Fruit fly (Drosophila melanogaster) whole organism, adult: ENCODE data around the gene Uqcc1.

Experiments
- CG11617 ChIP-seq: fragments of 200-800 bp; sonication (Bioruptor generic); optimal IDR thresholded peaks from 2 replicates; lab custom pipeline; 2017; ENCODE audit warnings: mild to moderate bottlenecking, missing biosample characterization, missing genetic modification reagents, missing genetic modification characterization
- CG12768 ChIP-seq: fragments of 200-800 bp; sonication (Bioruptor generic); optimal IDR thresholded peaks from 2 replicates; lab custom pipeline; 2017; ENCODE audit warnings: missing biosample characterization, missing genetic modification characterization, mild to moderate bottlenecking, moderate library complexity, missing genetic modification reagents
- CG14711 ChIP-seq: fragments of 200-800 bp; sonication (Bioruptor generic); optimal IDR thresholded peaks from 2 replicates; lab custom pipeline; 2018; ENCODE audit warnings: missing biosample characterization, mild to moderate bottlenecking, missing genetic modification characterization, moderate library complexity
- CG1620 ChIP-seq: fragments of 200-800 bp; sonication (Bioruptor generic); optimal IDR thresholded peaks from 2 replicates; lab custom pipeline; 2016; ENCODE audit warnings: missing biosample characterization, missing genetic modification characterization
- CG33017 ChIP-seq: fragments of 200-800 bp; sonication (Bioruptor generic); optimal IDR thresholded peaks from 2 replicates; lab custom pipeline; 2018; ENCODE audit warnings: missing biosample characterization, mild to moderate bottlenecking, missing genetic modification characterization, moderate library complexity
- CG5204 ChIP-seq: fragments of 200-800 bp; sonication (Bioruptor generic); optimal IDR thresholded peaks from 2 replicates; lab custom pipeline; 2016; ENCODE audit warnings: missing biosample characterization, missing genetic modification characterization
- CG7045 ChIP-seq: fragments of 200-800 bp; sonication (Bioruptor generic); optimal IDR thresholded peaks from 2 replicates; lab custom pipeline; 2017; ENCODE audit warnings: missing biosample characterization, mild to moderate bottlenecking, missing genetic modification characterization
- CG7101 ChIP-seq: fragments of 200-800 bp; sonication (Bioruptor generic); optimal IDR thresholded peaks from 2 replicates; lab custom pipeline; 2018; ENCODE audit warnings: missing biosample characterization, mild to moderate bottlenecking, missing genetic modification characterization, moderate library complexity
- Clk ChIP-seq: fragments of 200-800 bp; sonication (Bioruptor generic); optimal IDR thresholded peaks from 2 replicates; lab custom pipeline; 2017; ENCODE audit warnings: missing biosample characterization, missing genetic modification characterization
- Crg-1 ChIP-seq: fragments of 200-800 bp; sonication (Bioruptor generic); optimal IDR thresholded peaks from 2 replicates; lab custom pipeline; 2016; ENCODE audit warnings: missing biosample characterization, missing genetic modification characterization
- Hr96 ChIP-seq: fragments of 200-800 bp; sonication (Bioruptor generic); optimal IDR thresholded peaks from 2 replicates; lab custom pipeline; 2016; ENCODE audit warnings: missing biosample characterization, missing genetic modification characterization
- Mnt ChIP-seq: fragments of 200-800 bp; sonication (Bioruptor generic); optimal IDR thresholded peaks from 2 replicates; lab custom pipeline; 2016; ENCODE audit warnings: missing biosample characterization, mild to moderate bottlenecking, missing genetic modification characterization
- bab1 ChIP-seq: fragments of 200-800 bp; sonication (Bioruptor generic); optimal IDR thresholded peaks from 3 replicates; lab custom pipeline; 2019; ENCODE audit warnings: missing biosample characterization, mild to moderate bottlenecking, missing genetic modification characterization, moderate library complexity
- cic ChIP-seq: fragments of 200-800 bp; sonication (Bioruptor generic); optimal IDR thresholded peaks from 2 replicates; lab custom pipeline; 2017; ENCODE audit warnings: missing biosample characterization, mild to moderate bottlenecking, missing genetic modification characterization, moderate library complexity
- cnc ChIP-seq, 2 experiments: fragments of >200 bp; optimal IDR thresholded peaks; 2 replicates each; lab custom pipeline; 2017
- kay ChIP-seq: fragments of 200-800 bp; sonication (Bioruptor generic); peaks from one replicate; lab custom pipeline; 2016; ENCODE audit warnings: missing biosample characterization, missing genetic modification characterization, borderline replicate concordance
- ovo ChIP-seq: fragments of 200-800 bp; sonication (Bioruptor generic); optimal IDR thresholded peaks from 2 replicates; lab custom pipeline; 2016; ENCODE audit warnings: missing biosample characterization, missing genetic modification characterization
- pad ChIP-seq: fragments of 200-800 bp; sonication (Bioruptor generic); optimal IDR thresholded peaks from 3 replicates; lab custom pipeline; 2017; ENCODE audit warnings: missing biosample characterization, missing genetic modification characterization, mild to moderate bottlenecking, moderate library complexity, missing genetic modification reagents
- tj ChIP-seq: fragments of 200-800 bp; sonication (Bioruptor generic); optimal IDR thresholded peaks from 3 replicates; lab custom pipeline; 2017; ENCODE audit warnings: missing biosample characterization, mild to moderate bottlenecking, missing genetic modification characterization, moderate library complexity
- toe ChIP-seq: fragments of 200-800 bp; sonication (Bioruptor generic); optimal IDR thresholded peaks from 2 replicates; lab custom pipeline; 2016; ENCODE audit warnings: missing biosample characterization, missing genetic modification characterization

Uqcc1 gene

dm6 chr3L:6919213-6919612 is 38.7 kb downstream of the Uqcc1 start:
- TF ChIP-seq CG5204 (no peak), CG33017 (no peak), CG12768 (no peak), Mnt (no peak), CG7045 (GFP tag; lab: Kevin White, UChicago) (no peak), pad (GFP tag; lab: Kevin White, UChicago) (no peak), Crg-1 (GFP tag; lab: Kevin White, UChicago) (no peak), kay (GFP tag; lab: Kevin White, UChicago) (no peak), CG14711 (tag; lab: Kevin White, UChicago) (no peak), cnc (optimal IDR thresholded peaks at IDR 0.05; lab: Kevin White, UChicago) (no peak), Hr96 (GFP tag; lab: Kevin White, UChicago) (no peak), cic (GFP tag; lab: Kevin White, UChicago) (no peak), tj (GFP tag; lab: Kevin White, UChicago) (no peak), CG11617 (GFP tag; lab: Kevin White, UChicago) (no peak), Clk (GFP tag; lab: Kevin White, UChicago) (no peak), ovo (GFP tag; lab: Kevin White, UChicago) (no peak)

dm6 chr3L:6914776-6915175 is 43.1 kb downstream of the Uqcc1 start, which contains the start of gene Prat2:
Prat2 (minus strand) TSS chr3L:6914876.
- TF ChIP-seq Mnt (no peak), kay (GFP tag; lab: Kevin White, UChicago) (no peak), CG12768 (no peak), toe (no peak), CG11617 (GFP tag; lab: Kevin White, UChicago) (no peak), CG1620 (GFP tag; lab: Kevin White, UChicago) (no peak)

DNA sequence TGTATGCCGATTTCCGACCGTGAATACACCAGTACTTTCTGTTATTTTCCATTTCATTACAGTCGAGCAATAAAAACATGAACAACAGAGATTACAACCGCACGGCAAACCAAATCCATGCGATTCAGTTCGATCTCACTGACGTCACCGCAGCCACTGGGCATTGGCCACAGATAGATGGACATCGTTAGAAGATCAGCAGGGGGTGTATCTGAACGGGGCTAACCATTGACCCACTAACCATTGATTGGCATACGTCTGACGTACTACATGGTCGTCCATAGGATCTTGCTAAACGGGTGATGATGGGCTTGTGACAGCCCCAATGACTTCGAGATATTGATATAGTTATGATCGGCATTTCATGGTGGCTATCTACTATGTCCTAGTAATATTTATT is 44.1 kb downstream of the Uqcc1 start:
- TF ChIP-seq bab1 (GFP tag; lab: Kevin White, UChicago) (no peak), CG11617 (GFP tag; lab: Kevin White, UChicago) (no peak), Mnt (no peak), CG7101 (tag; lab: Kevin White, UChicago) (no peak), Clk (GFP tag; lab: Kevin White, UChicago) (no peak), Crg-1 (GFP tag; lab: Kevin White, UChicago) (no peak), cic (GFP tag; lab: Kevin White, UChicago) (no peak), kay (GFP tag; lab: Kevin White, UChicago) (no peak), toe (no peak), cnc (optimal IDR thresholded peaks at IDR 0.05; lab: Kevin White, UChicago) (no peak), CG12768 (no peak), CG14711 (tag; lab: Kevin White, UChicago) (no peak), tj (GFP tag; lab: Kevin White, UChicago) (no peak), CG1620 (GFP tag; lab: Kevin White, UChicago) (no peak), ovo (GFP tag; lab: Kevin White, UChicago) (no peak), CG33017 (no peak)

dm6 chr3L:6911219-6911618 is 46.7 kb downstream of the Uqcc1 start:
- TF ChIP-seq cnc (optimal IDR thresholded peaks at IDR 0.05; lab: Kevin White, UChicago) (no peak), Clk (GFP tag; lab: Kevin White, UChicago) (no peak), CG33017 (no peak), tj (GFP tag; lab: Kevin White, UChicago) (no peak), Hr96 (GFP tag; lab: Kevin White, UChicago) (no peak), CG7101 (tag; lab: Kevin White, UChicago) (no peak), toe (no peak), cic (GFP tag; lab: Kevin White, UChicago) (no peak), CG5204 (no peak), CG12768 (no peak), CG7045 (GFP tag; lab: Kevin White, UChicago) (no peak)
